Fruit fly (Drosophila melanogaster) S2 (cell line): ENCODE results near the gene tst.

Source experiments
- CG8478 ChIP-seq: fragments of >200 bp; optimal IDR thresholded peaks from 2 replicates; lab custom pipeline; 2018
- CTCF ChIP-seq, 2 experiments: fragments of >200 bp; optimal IDR thresholded peaks; 2 replicates each; lab custom pipeline; 2018

DNA sequence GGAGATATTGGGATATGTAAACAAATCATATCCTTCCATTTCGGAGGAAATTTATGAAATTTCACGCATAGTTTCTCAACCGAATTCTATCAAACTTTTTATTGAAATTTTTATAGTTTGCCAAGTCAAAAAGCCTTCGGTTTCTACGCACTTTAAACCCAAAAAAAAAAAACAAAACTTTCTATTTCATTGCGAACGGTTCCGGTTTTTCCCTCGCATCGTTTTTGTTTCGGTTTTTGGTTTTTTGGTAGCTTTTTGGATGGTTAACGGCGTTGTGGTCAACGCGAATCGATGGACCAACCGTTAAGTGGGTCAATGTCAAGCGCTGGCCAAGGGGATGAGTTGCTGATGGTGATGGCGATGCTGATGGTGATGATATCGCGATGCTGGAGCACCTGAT lies 31.7 kb downstream of the tst start:
- TF ChIP-seq CG8478 (no peak), CTCF (optimal IDR thresholded peaks at IDR 0.05; lab: Kevin White, UChicago) (no peak)
